Worm (Caenorhabditis elegans) whole organism, young adult: ENCODE results near the gene flp-25.
A peak's percentile ranks its signal among the peaks of the same experiment; 100 is the strongest.
"Not testable (repeated sequence)": the region's sequence is repeated elsewhere in the genome, so short reads cannot be mapped to it uniquely, and the experiment has no call there.

Source experiments
- B0336.3 ChIP-seq: fragments of 200-800 bp; sonication (Bioruptor generic); IDR thresholded peaks from 2 replicates; pipeline ENCODE4 v1.3.6; 2022; ENCODE audit warnings: missing genetic modification characterization, missing compliant biosample characterization
- C17E4.6 ChIP-seq: fragments of 200-800 bp; sonication (Bioruptor generic); IDR thresholded peaks from 2 replicates; pipeline ENCODE4 v1.3.6; 2022; ENCODE audit warnings: missing genetic modification reagents, missing genetic modification characterization, missing compliant biosample characterization
- F57A8.1 ChIP-seq: fragments of 200-800 bp; sonication (Bioruptor generic); optimal IDR thresholded peaks from 2 replicates; lab custom pipeline; 2018; ENCODE audit warnings: mild to moderate bottlenecking, missing genetic modification characterization, moderate library complexity, missing compliant biosample characterization
- Y95B8A.8 ChIP-seq: fragments of 200-800 bp; sonication (Bioruptor generic); IDR thresholded peaks from 2 replicates; pipeline ENCODE4 v1.3.6; 2022; ENCODE audit warnings: missing genetic modification reagents, missing genetic modification characterization, missing compliant biosample characterization
- dox-1 ChIP-seq: fragments of 200-800 bp; sonication (Bioruptor generic); IDR thresholded peaks from 2 replicates; pipeline ENCODE4 v1.3.6; 2022; ENCODE audit warnings: missing genetic modification reagents, missing genetic modification characterization, missing compliant biosample characterization
- hmg-1.2 ChIP-seq: fragments of 200-800 bp; sonication (Bioruptor generic); IDR thresholded peaks from 2 replicates; pipeline ENCODE4 v1.3.6; 2022; ENCODE audit warnings: missing genetic modification reagents, missing genetic modification characterization, missing compliant biosample characterization
- sdz-38 ChIP-seq: sonication (generic microtip); optimal IDR thresholded peaks from 2 replicates; lab custom pipeline; 2016; ENCODE audit warnings: missing genotype, missing genetic modification characterization, missing compliant biosample characterization
- tbp1 ChIP-seq: fragments of 200-800 bp; sonication (Bioruptor generic); optimal IDR thresholded peaks from 2 replicates; lab custom pipeline; 2018; ENCODE audit warnings: mild to moderate bottlenecking, missing genetic modification characterization, missing compliant biosample characterization
- unc-62 ChIP-seq: fragments of 150-350 bp; optimal IDR thresholded peaks from 2 replicates; lab custom pipeline; 2014; ENCODE audit warnings: missing biosample characterization, missing genetic modification reagents, missing genetic modification characterization

ce11 chrIII:9408304-9408703 is 47.0 kb downstream of the flp-25 start:
- not testable (repeated sequence) for TF ChIP-seq F57A8.1; B0336.3 (GFP tag; lab: Robert Waterston, UW); unc-62 (GFP tag; lab: Kevin White, UChicago); sdz-38 (tag; lab: Kevin White, UChicago)
- TF ChIP-seq tbp1 (GFP tag; lab: Kevin White, UChicago) (peak; percentile 77), Y95B8A.8 (peak; percentile 95), dox-1 (GFP tag; lab: Robert Waterston, UW) (peak; percentile 95), C17E4.6 (GFP tag; lab: Robert Waterston, UW) (peak; percentile 89), hmg-1.2 (GFP tag; lab: Robert Waterston, UW) (peak; percentile 94)
